Worm (Caenorhabditis elegans) whole organism, L3 larva: Measurements from ENCODE around the gene nspb-1.

Source experiments
- R02D3.7 ChIP-seq: fragments of 150-350 bp; optimal IDR thresholded peaks from 2 replicates; lab custom pipeline; 2014; ENCODE audit warnings: missing biosample characterization, missing genetic modification characterization
- ZK546.5 ChIP-seq: sonication (generic microtip); optimal IDR thresholded peaks from 2 replicates; lab custom pipeline; 2017; ENCODE audit warnings: missing biosample characterization, missing genetic modification characterization
- aly-2 ChIP-seq: fragments of 150-350 bp; optimal IDR thresholded peaks from 2 replicates; lab custom pipeline; 2014; ENCODE audit warnings: missing biosample characterization, missing genetic modification characterization
- ceh-16 ChIP-seq: sonication (generic microtip); optimal IDR thresholded peaks from 2 replicates; lab custom pipeline; 2017; ENCODE audit warnings: missing biosample characterization, missing genetic modification characterization
- ceh-28 ChIP-seq: fragments of 150-350 bp; optimal IDR thresholded peaks from 2 replicates; lab custom pipeline; 2014; ENCODE audit warnings: missing biosample characterization, missing genetic modification reagents, missing genetic modification characterization
- ceh-82 ChIP-seq: fragments of 150-350 bp; optimal IDR thresholded peaks from 2 replicates; lab custom pipeline; 2014; ENCODE audit warnings: missing biosample characterization, missing genetic modification characterization
- ceh-9 ChIP-seq: sonication (generic microtip); optimal IDR thresholded peaks from 2 replicates; lab custom pipeline; 2018; ENCODE audit warnings: missing biosample characterization, missing genetic modification characterization
- egl-27 ChIP-seq: sonication (generic microtip); optimal IDR thresholded peaks from 4 replicates; lab custom pipeline; 2017; ENCODE audit warnings: missing biosample characterization, missing genetic modification reagents, missing genetic modification characterization
- elt-1 ChIP-seq: fragments of 150-350 bp; optimal IDR thresholded peaks from 2 replicates; lab custom pipeline; 2014; ENCODE audit warnings: missing biosample characterization, missing genetic modification characterization
- elt-3 ChIP-seq, 3 experiments: fragments of 150-350 bp in 1 of 3; sonication (generic microtip) in 2 of 3; optimal IDR thresholded peaks; 2 replicates in 2 of 3; 4 replicates in 1 of 3; lab custom pipeline; 2014 to 2017; ENCODE audit warnings: missing biosample characterization in 3 of 3, missing genetic modification characterization in 3 of 3
- fkh-10 ChIP-seq: sonication (generic microtip); optimal IDR thresholded peaks from 2 replicates; lab custom pipeline; 2017; ENCODE audit warnings: missing biosample characterization, missing genetic modification reagents, missing genetic modification characterization
- hmg-11 ChIP-seq: sonication (generic microtip); optimal IDR thresholded peaks from 2 replicates; lab custom pipeline; 2016; ENCODE audit warnings: missing genetic modification characterization, missing compliant biosample characterization
- jun-1 ChIP-seq: fragments of 150-350 bp; optimal IDR thresholded peaks from 2 replicates; lab custom pipeline; 2014; ENCODE audit warnings: missing biosample characterization, missing genetic modification reagents, missing genetic modification characterization
- lin-15B ChIP-seq: fragments of 150-350 bp; optimal IDR thresholded peaks from 2 replicates; lab custom pipeline; 2014; ENCODE audit warnings: missing biosample characterization, missing genetic modification characterization
- lin-39 ChIP-seq: fragments of 150-350 bp; optimal IDR thresholded peaks from 2 replicates; lab custom pipeline; 2018; ENCODE audit warnings: missing biosample characterization, missing genetic modification reagents, missing genetic modification characterization
- lsy-12 ChIP-seq: sonication (generic microtip); optimal IDR thresholded peaks from 2 replicates; lab custom pipeline; 2016; ENCODE audit warnings: mild to moderate bottlenecking, missing genetic modification characterization, missing compliant biosample characterization
- mdl-1 ChIP-seq: fragments of 150-350 bp; optimal IDR thresholded peaks from 2 replicates; lab custom pipeline; 2014; ENCODE audit warnings: missing biosample characterization, missing genetic modification characterization
- mml-1 ChIP-seq: fragments of 150-350 bp; sonication (generic microtip); optimal IDR thresholded peaks from 3 replicates; lab custom pipeline; 2014; ENCODE audit warnings: missing biosample characterization, missing genetic modification characterization
- nfya-1 ChIP-seq: sonication (generic microtip); optimal IDR thresholded peaks from 2 replicates; lab custom pipeline; 2017; ENCODE audit warnings: missing genetic modification characterization, mild to moderate bottlenecking, missing compliant biosample characterization, antibody characterized with exemption, moderate library complexity; ENCODE audit not compliant: insufficient read depth
- nhr-12 ChIP-seq: fragments of 150-350 bp; optimal IDR thresholded peaks from 2 replicates; lab custom pipeline; 2014; ENCODE audit warnings: missing biosample characterization, missing genetic modification characterization
- nhr-23 ChIP-seq: fragments of 150-350 bp; optimal IDR thresholded peaks from 2 replicates; lab custom pipeline; 2014; ENCODE audit warnings: missing biosample characterization, missing genetic modification reagents, missing genetic modification characterization
- nhr-237 ChIP-seq: fragments of 150-350 bp; optimal IDR thresholded peaks from 2 replicates; lab custom pipeline; 2014; ENCODE audit warnings: missing biosample characterization, missing genetic modification characterization
- nhr-25 ChIP-seq: sonication (generic microtip); optimal IDR thresholded peaks from 2 replicates; lab custom pipeline; 2017; ENCODE audit warnings: missing biosample characterization, missing genetic modification characterization
- nhr-28 ChIP-seq: fragments of 150-350 bp; optimal IDR thresholded peaks from 2 replicates; lab custom pipeline; 2014; ENCODE audit warnings: missing biosample characterization, missing genetic modification characterization
- nhr-43 ChIP-seq: sonication (generic microtip); optimal IDR thresholded peaks from 2 replicates; lab custom pipeline; 2016; ENCODE audit warnings: mild to moderate bottlenecking, missing genetic modification characterization, missing compliant biosample characterization; ENCODE audit not compliant: poor library complexity, severe bottlenecking
- nhr-76 ChIP-seq: fragments of 150-350 bp; sonication (generic microtip); optimal IDR thresholded peaks from 5 replicates; lab custom pipeline; 2014; ENCODE audit warnings: missing biosample characterization, missing genetic modification characterization
- nhr-77 ChIP-seq: fragments of 150-350 bp; optimal IDR thresholded peaks from 2 replicates; lab custom pipeline; 2014; ENCODE audit warnings: missing biosample characterization, missing genetic modification characterization
- pha-4 ChIP-seq: fragments of 150-350 bp; optimal IDR thresholded peaks from 2 replicates; lab custom pipeline; 2014; ENCODE audit warnings: missing biosample characterization, missing genetic modification reagents, missing genetic modification characterization
- pqm-1 ChIP-seq: fragments of 150-350 bp; optimal IDR thresholded peaks from 2 replicates; lab custom pipeline; 2017; ENCODE audit warnings: missing biosample characterization, missing genetic modification characterization, inconsistent platforms
- sea-2 ChIP-seq: fragments of 150-350 bp; sonication (generic microtip); optimal IDR thresholded peaks from 4 replicates; lab custom pipeline; 2014; ENCODE audit warnings: missing biosample characterization, missing genetic modification reagents, missing genetic modification characterization
- skn-1 ChIP-seq: fragments of 150-350 bp; optimal IDR thresholded peaks from 2 replicates; lab custom pipeline; 2014; ENCODE audit warnings: missing biosample characterization, missing genetic modification characterization
- tbx-2 ChIP-seq: sonication (generic microtip); optimal IDR thresholded peaks from 2 replicates; lab custom pipeline; 2016; ENCODE audit warnings: mild to moderate bottlenecking, missing genetic modification characterization, missing compliant biosample characterization
- unc-39 ChIP-seq: sonication (generic microtip); optimal IDR thresholded peaks from 4 replicates; lab custom pipeline; 2017; ENCODE audit warnings: missing biosample characterization, missing genetic modification characterization
- unc-62 ChIP-seq: fragments of 150-350 bp; sonication (generic microtip); optimal IDR thresholded peaks from 4 replicates; lab custom pipeline; 2014; ENCODE audit warnings: missing biosample characterization, missing genetic modification reagents, missing genetic modification characterization
- zag-1 ChIP-seq: fragments of 150-350 bp; optimal IDR thresholded peaks from 2 replicates; lab custom pipeline; 2014; ENCODE audit warnings: missing biosample characterization, missing genetic modification characterization
- ztf-4 ChIP-seq: fragments of 150-350 bp; optimal IDR thresholded peaks from 2 replicates; lab custom pipeline; 2014; ENCODE audit warnings: missing biosample characterization, missing genetic modification characterization

Gene nspb-1

ce11 chrIV:6605863-6606262, 15.0 kb upstream of the nspb-1 start, which contains the start of gene nstp-2:
nstp-2 (minus strand) TSS chrIV:6606188.
- TF ChIP-seq pha-4 (tag; lab: Kevin White, UChicago) (no peak), ceh-9 (tag; lab: Kevin White, UChicago) (no peak), zag-1 (tag; lab: Kevin White, UChicago) (no peak), nhr-77 (tag; lab: Kevin White, UChicago) (no peak), pqm-1 (tag; lab: Kevin White, UChicago) (no peak), lin-15B (tag; lab: Kevin White, UChicago) (no peak), jun-1 (tag; lab: Kevin White, UChicago) (no peak), elt-3 (tag; optimal IDR thresholded peaks at IDR 0.05; lab: Kevin White, UChicago) (no peak), mml-1 (tag; lab: Kevin White, UChicago) (no peak), ceh-16 (tag; lab: Kevin White, UChicago) (no peak), nhr-237 (tag; lab: Kevin White, UChicago) (no peak), R02D3.7 (tag; lab: Kevin White, UChicago) (no peak), unc-39 (tag; lab: Kevin White, UChicago) (no peak), elt-1 (tag; lab: Kevin White, UChicago) (no peak)

DNA sequence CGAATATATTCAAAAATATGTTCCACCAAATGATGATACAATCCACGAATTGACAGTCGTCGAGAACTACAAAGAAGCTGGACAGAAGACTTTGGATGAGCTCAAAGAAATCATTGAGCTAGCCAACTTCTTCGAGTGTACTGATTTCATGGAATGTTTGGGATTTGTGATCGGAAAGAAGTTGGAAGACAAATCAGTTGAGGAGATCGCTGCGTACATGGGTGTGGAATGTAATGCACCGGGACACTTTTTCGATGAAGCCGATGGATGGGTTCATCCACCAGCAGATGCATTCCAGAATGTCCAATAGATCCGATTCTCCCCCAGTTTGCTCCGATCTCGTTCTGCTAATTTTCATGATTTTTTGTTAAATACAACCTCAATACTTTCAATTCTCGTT, 12.6 kb upstream of the nspb-1 start:
- TF ChIP-seq nhr-25 (tag; lab: Kevin White, UChicago) (no peak), tbx-2 (tag; lab: Kevin White, UChicago) (no peak), nhr-77 (tag; lab: Kevin White, UChicago) (no peak), nhr-12 (tag; lab: Kevin White, UChicago) (no peak), lsy-12 (tag; lab: Kevin White, UChicago) (no peak), ceh-82 (tag; lab: Kevin White, UChicago) (no peak)

- TF ChIP-seq mml-1 (tag; lab: Kevin White, UChicago) (no peak), lin-39 (no peak), egl-27 (tag; lab: Kevin White, UChicago) (no peak), aly-2 (no peak), skn-1 (tag; lab: Kevin White, UChicago) (no peak), tbx-2 (tag; lab: Kevin White, UChicago) (no peak), pqm-1 (tag; lab: Kevin White, UChicago) (no peak), nhr-76 (tag; lab: Kevin White, UChicago) (no peak), sea-2 (no peak), nfya-1 (tag; lab: Kevin White, UChicago) (no peak), R02D3.7 (tag; lab: Kevin White, UChicago) (no peak), nhr-43 (tag; lab: Kevin White, UChicago) (no peak), jun-1 (tag; lab: Kevin White, UChicago) (no peak), ztf-4 (tag; lab: Kevin White, UChicago) (no peak), unc-39 (tag; lab: Kevin White, UChicago) (no peak), hmg-11 (tag; lab: Kevin White, UChicago) (no peak), fkh-10 (GFP tag; lab: Kevin White, UChicago) (no peak), pha-4 (tag; lab: Kevin White, UChicago) (no peak)
These were observed 11.5 kb upstream of the nspb-1 start, which contains the start of gene F15B10.3 for ce11 chrIV:6602376-6602775. F15B10.3 (plus strand) TSS chrIV:6602676.

ce11 chrIV:6601213-6601724, 10.4 kb upstream of the nspb-1 start, which contains the start of gene sup-36:
sup-36 (plus strand) TSS chrIV:6601674.
- TF ChIP-seq skn-1 (tag; lab: Kevin White, UChicago), result no peak
- TF ChIP-seq pha-4 (tag; lab: Kevin White, UChicago), result peak; percentile 3
- peak; percentile 20 for TF ChIP-seq hmg-11 (tag; lab: Kevin White, UChicago)
- no peak for TF ChIP-seq tbx-2 (tag; lab: Kevin White, UChicago)
- no peak for TF ChIP-seq mdl-1 (tag; lab: Kevin White, UChicago)
- no peak for TF ChIP-seq fkh-10 (GFP tag; lab: Kevin White, UChicago)
- no peak for TF ChIP-seq pqm-1 (tag; lab: Kevin White, UChicago)
- TF ChIP-seq mml-1 (tag; lab: Kevin White, UChicago), result no peak
- TF ChIP-seq nhr-12 (tag; lab: Kevin White, UChicago), result no peak
- TF ChIP-seq nhr-28 (tag; lab: Kevin White, UChicago), result no peak
- no peak for TF ChIP-seq ZK546.5 (tag; lab: Kevin White, UChicago)
- TF ChIP-seq nhr-237 (tag; lab: Kevin White, UChicago), result no peak
- TF ChIP-seq ceh-9 (tag; lab: Kevin White, UChicago), result no peak
- no peak for TF ChIP-seq unc-39 (tag; lab: Kevin White, UChicago)
- no peak for TF ChIP-seq zag-1 (tag; lab: Kevin White, UChicago)
- TF ChIP-seq nhr-23 (tag; lab: Kevin White, UChicago), result no peak
- peak; percentile 64 for TF ChIP-seq ceh-28 (tag; lab: Kevin White, UChicago)
- peak; percentile 40 for TF ChIP-seq nfya-1 (tag; lab: Kevin White, UChicago)
- no peak for TF ChIP-seq unc-62 (GFP tag; lab: Kevin White, UChicago)
